Worm (Caenorhabditis elegans) whole organism, midembryonic: Measurements from ENCODE around the gene hum-8.
A peak's percentile ranks its signal among the peaks of the same experiment; 100 is the strongest.

Source experiments
- T22C8.4 ChIP-seq: fragments of 200-800 bp; sonication (Bioruptor generic); IDR thresholded peaks from 2 replicates; pipeline ENCODE4 v1.3.6; 2022; ENCODE audit warnings: missing genetic modification characterization, missing compliant biosample characterization
- cog-1 ChIP-seq: sonication (generic microtip); optimal IDR thresholded peaks from 2 replicates; lab custom pipeline; 2016; ENCODE audit warnings: missing genetic modification characterization, missing compliant biosample characterization
- flt-1 ChIP-seq: fragments of 200-800 bp; sonication (Bioruptor generic); IDR thresholded peaks from 2 replicates; pipeline ENCODE4 v1.3.6; 2022; ENCODE audit warnings: missing genetic modification characterization, missing compliant biosample characterization
- klf-2 ChIP-seq: fragments of 200-800 bp; sonication (Bioruptor generic); conservative IDR thresholded peaks from 2 replicates; pipeline ENCODE4 v1.3.6; 2022; ENCODE audit warnings: missing genetic modification reagents, missing genetic modification characterization, missing compliant biosample characterization
- med-1 ChIP-seq: sonication (generic microtip); optimal IDR thresholded peaks from 2 replicates; lab custom pipeline; 2017; ENCODE audit warnings: missing genetic modification characterization, mild to moderate bottlenecking, missing compliant biosample characterization, antibody characterized with exemption, missing genetic modification reagents; ENCODE audit not compliant: insufficient read depth
- ref-1 ChIP-seq: fragments of 200-800 bp; sonication (Bioruptor generic); conservative IDR thresholded peaks from 2 replicates; pipeline ENCODE4 v1.3.6; 2022; ENCODE audit warnings: missing genetic modification reagents, missing genetic modification characterization, missing compliant biosample characterization
- tab-1 ChIP-seq: fragments of 200-800 bp; sonication (Bioruptor generic); IDR thresholded peaks from 2 replicates; pipeline ENCODE4 v1.3.6; 2022; ENCODE audit warnings: missing genetic modification characterization, missing compliant biosample characterization
- ztf-23 ChIP-seq: fragments of 200-800 bp; sonication (Bioruptor generic); IDR thresholded peaks from 2 replicates; pipeline ENCODE4 v1.3.6; 2022; ENCODE audit warnings: missing genetic modification reagents, missing genetic modification characterization, missing compliant biosample characterization
- ztf-29 ChIP-seq: fragments of 200-800 bp; sonication (Bioruptor generic); IDR thresholded peaks from 2 replicates; pipeline ENCODE4 v1.3.6; 2022; ENCODE audit warnings: missing genetic modification reagents, missing genetic modification characterization, missing compliant biosample characterization

The hum-8 gene

ce11 chrIV:454816-455215 is 14.5 kb upstream of the hum-8 start, which contains the start of the genes Y66H1A.8 and M04G7.5:
TSS of gene Y66H1A.8 (minus strand) at chrIV:454916.
TSS of gene M04G7.5 (plus strand) at chrIV:455073.
- TF ChIP-seq ztf-29 (GFP tag; lab: Robert Waterston, UW) (no peak), flt-1 (GFP tag; lab: Robert Waterston, UW) (no peak), ztf-23 (GFP tag; lab: Robert Waterston, UW) (no peak), cog-1 (tag; lab: Kevin White, UChicago) (no peak), tab-1 (GFP tag; lab: Robert Waterston, UW) (no peak), med-1 (GFP tag; lab: Kevin White, UChicago) (no peak), klf-2 (no peak), ref-1 (GFP tag; lab: Robert Waterston, UW) (no peak), T22C8.4 (GFP tag; lab: Robert Waterston, UW) (no peak)

- TF ChIP-seq T22C8.4 (GFP tag; lab: Robert Waterston, UW) (no peak), cog-1 (tag; lab: Kevin White, UChicago) (no peak), klf-2 (no peak), med-1 (GFP tag; lab: Kevin White, UChicago) (no peak), ztf-23 (GFP tag; lab: Robert Waterston, UW) (no peak), tab-1 (GFP tag; lab: Robert Waterston, UW) (no peak), ztf-29 (GFP tag; lab: Robert Waterston, UW) (no peak), flt-1 (GFP tag; lab: Robert Waterston, UW) (no peak), ref-1 (GFP tag; lab: Robert Waterston, UW) (no peak)
Measured at ce11 chrIV:445377-445776, 5.0 kb upstream of the hum-8 start, which contains the start of gene dpm-1. TSS of gene dpm-1 (plus strand) at chrIV:445677.

- TF ChIP-seq med-1 (GFP tag; lab: Kevin White, UChicago) (no peak), ref-1 (GFP tag; lab: Robert Waterston, UW) (no peak), ztf-29 (GFP tag; lab: Robert Waterston, UW) (no peak), ztf-23 (GFP tag; lab: Robert Waterston, UW) (0 out of 2 replicates have a peak, but pooled peaks have one; percentile 36), tab-1 (GFP tag; lab: Robert Waterston, UW) (no peak), cog-1 (tag; lab: Kevin White, UChicago) (peak; percentile 70), T22C8.4 (GFP tag; lab: Robert Waterston, UW) (no peak; the same call in 1 of the 2 replicates)
Measured at ce11 chrIV:443622-444021, 3.3 kb upstream of the hum-8 start, which contains the start of gene mrpl-55. TSS of gene mrpl-55 (plus strand) at chrIV:443985.

ce11 chrIV:438384-438783 is 2.0 kb downstream of the hum-8 start:
- TF ChIP-seq ztf-23 (GFP tag; lab: Robert Waterston, UW) = no peak
- no peak for TF ChIP-seq ref-1 (GFP tag; lab: Robert Waterston, UW)
- no peak for TF ChIP-seq klf-2
- TF ChIP-seq med-1 (GFP tag; lab: Kevin White, UChicago) = no peak
- TF ChIP-seq tab-1 (GFP tag; lab: Robert Waterston, UW) = no peak
- no peak for TF ChIP-seq flt-1 (GFP tag; lab: Robert Waterston, UW)
- TF ChIP-seq ztf-29 (GFP tag; lab: Robert Waterston, UW) = no peak
- TF ChIP-seq cog-1 (tag; lab: Kevin White, UChicago) = no peak

ce11 chrIV:428869-429268 is 11.5 kb downstream of the hum-8 start, which contains the start of gene Y66H1A.5:
TSS of gene Y66H1A.5 (minus strand) at chrIV:429133.
- TF ChIP-seq med-1 (GFP tag; lab: Kevin White, UChicago) = no peak
- no peak for TF ChIP-seq ztf-23 (GFP tag; lab: Robert Waterston, UW)
- no peak for TF ChIP-seq flt-1 (GFP tag; lab: Robert Waterston, UW)
- TF ChIP-seq klf-2 = no peak
- TF ChIP-seq tab-1 (GFP tag; lab: Robert Waterston, UW) = no peak
- no peak for TF ChIP-seq ref-1 (GFP tag; lab: Robert Waterston, UW)
- TF ChIP-seq T22C8.4 (GFP tag; lab: Robert Waterston, UW) = no peak
- TF ChIP-seq cog-1 (tag; lab: Kevin White, UChicago) = no peak
- TF ChIP-seq ztf-29 (GFP tag; lab: Robert Waterston, UW) = no peak

ce11 chrIV:427100-427908 is 13.1 kb downstream of the hum-8 start:
- TF ChIP-seq cog-1 (tag; lab: Kevin White, UChicago) = no peak
- no peak for TF ChIP-seq flt-1 (GFP tag; lab: Robert Waterston, UW)
- no peak for TF ChIP-seq ztf-29 (GFP tag; lab: Robert Waterston, UW)
- no peak for TF ChIP-seq klf-2
- no peak for TF ChIP-seq med-1 (GFP tag; lab: Kevin White, UChicago)
- TF ChIP-seq ztf-23 (GFP tag; lab: Robert Waterston, UW) = no peak
- no peak for TF ChIP-seq T22C8.4 (GFP tag; lab: Robert Waterston, UW)
- no peak for TF ChIP-seq ref-1 (GFP tag; lab: Robert Waterston, UW)
- TF ChIP-seq tab-1 (GFP tag; lab: Robert Waterston, UW) = no peak

ce11 chrIV:426597-426996 is 13.8 kb downstream of the hum-8 start:
- no peak for TF ChIP-seq ztf-23 (GFP tag; lab: Robert Waterston, UW)
- TF ChIP-seq T22C8.4 (GFP tag; lab: Robert Waterston, UW) = no peak
- TF ChIP-seq flt-1 (GFP tag; lab: Robert Waterston, UW) = no peak
- TF ChIP-seq klf-2 = no peak
- no peak for TF ChIP-seq med-1 (GFP tag; lab: Kevin White, UChicago)
- no peak for TF ChIP-seq tab-1 (GFP tag; lab: Robert Waterston, UW)
- TF ChIP-seq ztf-29 (GFP tag; lab: Robert Waterston, UW) = no peak
- TF ChIP-seq ref-1 (GFP tag; lab: Robert Waterston, UW) = no peak
- no peak for TF ChIP-seq cog-1 (tag; lab: Kevin White, UChicago)

ce11 chrIV:425995-426394 is 14.4 kb downstream of the hum-8 start, which contains the start of gene garr-1:
TSS of gene garr-1 (plus strand) at chrIV:426168.
- TF ChIP-seq tab-1 (GFP tag; lab: Robert Waterston, UW) (no peak), ztf-29 (GFP tag; lab: Robert Waterston, UW) (no peak), cog-1 (tag; lab: Kevin White, UChicago) (no peak), flt-1 (GFP tag; lab: Robert Waterston, UW) (no peak), klf-2 (no peak), ztf-23 (GFP tag; lab: Robert Waterston, UW) (no peak), T22C8.4 (GFP tag; lab: Robert Waterston, UW) (no peak), ref-1 (GFP tag; lab: Robert Waterston, UW) (no peak), med-1 (GFP tag; lab: Kevin White, UChicago) (no peak)
